Fruit fly (Drosophila melanogaster) whole organism, embryonic: Measurements from ENCODE around the gene IFT43.

Experiments used
- Atf6 ChIP-seq: fragments of 200-800 bp; sonication (Bioruptor generic); IDR thresholded peaks from 2 replicates; pipeline ENCODE4 v1.3.6; 2022; ENCODE audit warnings: missing biosample characterization, missing genetic modification characterization
- CG10321 ChIP-seq: fragments of 200-800 bp; sonication (Bioruptor generic); IDR thresholded peaks from 2 replicates; pipeline ENCODE4 v1.3.6; 2022; ENCODE audit warnings: missing biosample characterization, missing genetic modification characterization
- CG10462 ChIP-seq: fragments of 200-800 bp; sonication (Bioruptor generic); optimal IDR thresholded peaks from 2 replicates; lab custom pipeline; 2016; ENCODE audit warnings: missing biosample characterization, missing genetic modification characterization
- CG10565 ChIP-seq: fragments of 200-800 bp; sonication (Bioruptor generic); optimal IDR thresholded peaks from 3 replicates; lab custom pipeline; 2016; ENCODE audit warnings: missing biosample characterization, mild to moderate bottlenecking, missing genetic modification characterization
- CG12104 ChIP-seq: fragments of 200-800 bp; sonication (Bioruptor generic); optimal IDR thresholded peaks from 3 replicates; lab custom pipeline; 2016; ENCODE audit warnings: missing biosample characterization, missing genetic modification characterization
- CG13287 ChIP-seq: fragments of 200-800 bp; sonication (Bioruptor generic); IDR thresholded peaks from 2 replicates; pipeline ENCODE4 v1.3.6; 2022; ENCODE audit warnings: missing biosample characterization, missing genetic modification characterization; ENCODE audit not compliant: partially characterized antibody
- CG13624 ChIP-seq: fragments of 200-800 bp; sonication (Bioruptor generic); optimal IDR thresholded peaks from 2 replicates; lab custom pipeline; 2016; ENCODE audit warnings: missing biosample characterization, missing genetic modification characterization
- CG15696 ChIP-seq: fragments of 200-800 bp; sonication (Bioruptor generic); optimal IDR thresholded peaks from 2 replicates; lab custom pipeline; 2019; ENCODE audit warnings: missing biosample characterization, mild to moderate bottlenecking, missing genetic modification characterization, moderate library complexity
- CG16813 ChIP-seq: fragments of 200-800 bp; sonication (Bioruptor generic); IDR thresholded peaks from 3 replicates; pipeline ENCODE4 v1.3.6; 2022; ENCODE audit warnings: missing biosample characterization, missing genetic modification characterization; ENCODE audit not compliant: partially characterized antibody
- CG17385 ChIP-seq: fragments of 200-800 bp; sonication (Bioruptor generic); optimal IDR thresholded peaks from 3 replicates; lab custom pipeline; 2018; ENCODE audit warnings: missing biosample characterization, mild to moderate bottlenecking, missing genetic modification characterization
- CG17612 ChIP-seq: fragments of 200-800 bp; sonication (Bioruptor generic); IDR thresholded peaks from 2 replicates; pipeline ENCODE4 v1.3.6; 2022; ENCODE audit warnings: missing biosample characterization, missing genetic modification characterization
- CG1792 ChIP-seq: fragments of 200-800 bp; sonication (Bioruptor generic); optimal IDR thresholded peaks from 2 replicates; lab custom pipeline; 2016; ENCODE audit warnings: missing biosample characterization, missing genetic modification characterization
- CG2116 ChIP-seq: fragments of 200-800 bp; sonication (Bioruptor generic); optimal IDR thresholded peaks from 3 replicates; lab custom pipeline; 2018; ENCODE audit warnings: missing biosample characterization, mild to moderate bottlenecking, missing genetic modification characterization
- CG30403 ChIP-seq: fragments of 200-800 bp; sonication (Bioruptor generic); optimal IDR thresholded peaks from 3 replicates; lab custom pipeline; 2016; ENCODE audit warnings: missing biosample characterization, missing genetic modification characterization
- CG31365 ChIP-seq: fragments of 200-800 bp; sonication (Bioruptor generic); optimal IDR thresholded peaks from 2 replicates; lab custom pipeline; 2018; ENCODE audit warnings: missing biosample characterization, mild to moderate bottlenecking, missing genetic modification characterization
- CG7963 ChIP-seq: fragments of 200-800 bp; sonication (Bioruptor generic); IDR thresholded peaks from 3 replicates; pipeline ENCODE4 v1.3.6; 2022; ENCODE audit warnings: missing biosample characterization, missing genetic modification characterization; ENCODE audit not compliant: partially characterized antibody
- CG9797 ChIP-seq: fragments of 200-800 bp; sonication (Bioruptor generic); optimal IDR thresholded peaks from 3 replicates; lab custom pipeline; 2018; ENCODE audit warnings: missing biosample characterization, mild to moderate bottlenecking, missing genetic modification characterization
- Dll ChIP-seq: fragments of 200-800 bp; sonication (Bioruptor generic); IDR thresholded peaks from 4 replicates; pipeline ENCODE4 v1.3.6; 2022; ENCODE audit warnings: missing biosample characterization, missing genetic modification characterization; ENCODE audit not compliant: partially characterized antibody
- HLH4C ChIP-seq: fragments of 200-800 bp; sonication (Bioruptor generic); IDR thresholded peaks from 3 replicates; pipeline ENCODE4 v1.3.6; 2022; ENCODE audit warnings: missing biosample characterization, missing genetic modification characterization; ENCODE audit not compliant: partially characterized antibody
- HmgD ChIP-seq: fragments of 200-800 bp; sonication (Bioruptor generic); optimal IDR thresholded peaks from 3 replicates; lab custom pipeline; 2016; ENCODE audit warnings: missing biosample characterization, missing genetic modification characterization
- Lhr ChIP-seq: fragments of 200-800 bp; sonication (Bioruptor generic); optimal IDR thresholded peaks from 3 replicates; lab custom pipeline; 2017; ENCODE audit warnings: mild to moderate bottlenecking, missing biosample characterization, missing genetic modification reagents, missing genetic modification characterization
- MBD-R2 ChIP-seq: fragments of 200-800 bp; sonication (Bioruptor generic); IDR thresholded peaks from 2 replicates; pipeline ENCODE4 v1.3.6; 2022; ENCODE audit warnings: missing biosample characterization, missing genetic modification characterization
- Neu2 ChIP-seq: fragments of 200-800 bp; sonication (Bioruptor generic); optimal IDR thresholded peaks from 3 replicates; lab custom pipeline; 2016; ENCODE audit warnings: missing biosample characterization, missing genetic modification characterization, borderline replicate concordance
- Nf-YB ChIP-seq: fragments of 200-800 bp; sonication (Bioruptor generic); optimal IDR thresholded peaks from 3 replicates; lab custom pipeline; 2019; ENCODE audit warnings: missing biosample characterization, mild to moderate bottlenecking, missing genetic modification characterization, moderate library complexity
- Oaz ChIP-seq: fragments of 200-800 bp; sonication (Bioruptor generic); IDR thresholded peaks from 2 replicates; pipeline ENCODE4 v1.3.6; 2022; ENCODE audit warnings: missing biosample characterization, missing genetic modification characterization
- Opbp ChIP-seq: fragments of 200-800 bp; sonication (Bioruptor generic); IDR thresholded peaks from 3 replicates; pipeline ENCODE4 v1.3.6; 2022; ENCODE audit warnings: missing biosample characterization, missing genetic modification characterization; ENCODE audit not compliant: partially characterized antibody
- Rfx ChIP-seq: fragments of 200-800 bp; sonication (Bioruptor generic); IDR thresholded peaks from 2 replicates; pipeline ENCODE4 v1.3.6; 2022; ENCODE audit warnings: missing biosample characterization, missing genetic modification characterization
- Scr ChIP-seq: fragments of 200-800 bp; sonication (Bioruptor generic); IDR thresholded peaks from 2 replicates; pipeline ENCODE4 v1.3.6; 2022; ENCODE audit warnings: missing biosample characterization, missing genetic modification characterization; ENCODE audit not compliant: partially characterized antibody
- Sox100B ChIP-seq: fragments of 200-800 bp; sonication (Bioruptor generic); optimal IDR thresholded peaks from 3 replicates; lab custom pipeline; 2018; ENCODE audit warnings: missing biosample characterization, mild to moderate bottlenecking, missing genetic modification characterization
- Xrp1 ChIP-seq: fragments of 200-800 bp; sonication (Bioruptor generic); IDR thresholded peaks from 2 replicates; pipeline ENCODE4 v1.3.6; 2022; ENCODE audit warnings: missing biosample characterization, missing genetic modification characterization
- ab ChIP-seq: fragments of 200-800 bp; sonication (Bioruptor generic); optimal IDR thresholded peaks from 2 replicates; lab custom pipeline; 2016; ENCODE audit warnings: missing biosample characterization, missing genetic modification characterization
- dati ChIP-seq: fragments of 200-800 bp; sonication (Bioruptor generic); IDR thresholded peaks from 2 replicates; pipeline ENCODE4 v1.3.6; 2022; ENCODE audit warnings: missing biosample characterization, missing genetic modification characterization
- gfzf ChIP-seq: fragments of 200-800 bp; sonication (Bioruptor generic); optimal IDR thresholded peaks from 2 replicates; lab custom pipeline; 2016; ENCODE audit warnings: missing biosample characterization, mild to moderate bottlenecking, missing genetic modification characterization, moderate library complexity
- hb ChIP-seq: fragments of 200-800 bp; sonication (Bioruptor generic); IDR thresholded peaks from 3 replicates; pipeline ENCODE4 v1.3.6; 2022; ENCODE audit warnings: missing biosample characterization, missing genetic modification characterization; ENCODE audit not compliant: partially characterized antibody
- kah ChIP-seq: fragments of 200-800 bp; sonication (Bioruptor generic); optimal IDR thresholded peaks from 2 replicates; lab custom pipeline; 2018; ENCODE audit warnings: missing biosample characterization, mild to moderate bottlenecking, missing genetic modification characterization
- lbe ChIP-seq: fragments of 200-800 bp; sonication (Bioruptor generic); optimal IDR thresholded peaks from 2 replicates; lab custom pipeline; 2016; ENCODE audit warnings: missing biosample characterization, mild to moderate bottlenecking, missing genetic modification characterization
- mld ChIP-seq: fragments of 200-800 bp; sonication (Bioruptor generic); IDR thresholded peaks from 3 replicates; pipeline ENCODE4 v1.3.6; 2022; ENCODE audit warnings: missing biosample characterization, missing genetic modification characterization; ENCODE audit not compliant: partially characterized antibody
- nerfin-2 ChIP-seq: fragments of 200-800 bp; sonication (Bioruptor generic); IDR thresholded peaks from 2 replicates; pipeline ENCODE4 v1.3.6; 2022; ENCODE audit warnings: missing biosample characterization, missing genetic modification characterization; ENCODE audit not compliant: partially characterized antibody
- nmo ChIP-seq: fragments of 200-800 bp; sonication (Bioruptor generic); optimal IDR thresholded peaks from 2 replicates; lab custom pipeline; 2018; ENCODE audit warnings: missing biosample characterization, mild to moderate bottlenecking, missing genetic modification characterization, moderate library complexity
- pho ChIP-seq: fragments of 200-800 bp; sonication (Bioruptor generic); optimal IDR thresholded peaks from 2 replicates; lab custom pipeline; 2016; ENCODE audit warnings: missing biosample characterization, missing genetic modification characterization
- row ChIP-seq: fragments of 200-800 bp; sonication (Bioruptor generic); IDR thresholded peaks from 3 replicates; pipeline ENCODE4 v1.3.6; 2022; ENCODE audit warnings: missing biosample characterization, missing genetic modification characterization
- scrt ChIP-seq: fragments of 200-800 bp; sonication (Bioruptor generic); optimal IDR thresholded peaks from 2 replicates; lab custom pipeline; 2018; ENCODE audit warnings: missing biosample characterization, mild to moderate bottlenecking, missing genetic modification characterization, moderate library complexity
- slou ChIP-seq: fragments of 200-800 bp; sonication (Bioruptor generic); optimal IDR thresholded peaks from 3 replicates; lab custom pipeline; 2016; ENCODE audit warnings: missing biosample characterization, missing genetic modification characterization
- trem ChIP-seq: fragments of 200-800 bp; optimal IDR thresholded peaks from 3 replicates; lab custom pipeline; 2019; ENCODE audit warnings: missing biosample characterization, mild to moderate bottlenecking, missing genetic modification characterization, moderate library complexity
- vnd ChIP-seq: fragments of 200-800 bp; sonication (Bioruptor generic); IDR thresholded peaks from 3 replicates; pipeline ENCODE4 v1.3.6; 2022; ENCODE audit warnings: missing biosample characterization, missing genetic modification characterization; ENCODE audit not compliant: partially characterized antibody
- zen ChIP-seq: fragments of 200-800 bp; sonication (Bioruptor generic); optimal IDR thresholded peaks from 3 replicates; lab custom pipeline; 2018; ENCODE audit warnings: missing biosample characterization, mild to moderate bottlenecking, missing genetic modification characterization, moderate library complexity
- zen2 ChIP-seq: fragments of 200-800 bp; sonication (Bioruptor generic); IDR thresholded peaks from 3 replicates; pipeline ENCODE4 v1.3.6; 2022; ENCODE audit warnings: missing biosample characterization, missing genetic modification characterization; ENCODE audit not compliant: partially characterized antibody
- zfh1 ChIP-seq: fragments of 200-800 bp; sonication (Bioruptor generic); IDR thresholded peaks from 3 replicates; pipeline ENCODE4 v1.3.6; 2022; ENCODE audit warnings: missing biosample characterization, missing genetic modification characterization

The IFT43 gene

DNA sequence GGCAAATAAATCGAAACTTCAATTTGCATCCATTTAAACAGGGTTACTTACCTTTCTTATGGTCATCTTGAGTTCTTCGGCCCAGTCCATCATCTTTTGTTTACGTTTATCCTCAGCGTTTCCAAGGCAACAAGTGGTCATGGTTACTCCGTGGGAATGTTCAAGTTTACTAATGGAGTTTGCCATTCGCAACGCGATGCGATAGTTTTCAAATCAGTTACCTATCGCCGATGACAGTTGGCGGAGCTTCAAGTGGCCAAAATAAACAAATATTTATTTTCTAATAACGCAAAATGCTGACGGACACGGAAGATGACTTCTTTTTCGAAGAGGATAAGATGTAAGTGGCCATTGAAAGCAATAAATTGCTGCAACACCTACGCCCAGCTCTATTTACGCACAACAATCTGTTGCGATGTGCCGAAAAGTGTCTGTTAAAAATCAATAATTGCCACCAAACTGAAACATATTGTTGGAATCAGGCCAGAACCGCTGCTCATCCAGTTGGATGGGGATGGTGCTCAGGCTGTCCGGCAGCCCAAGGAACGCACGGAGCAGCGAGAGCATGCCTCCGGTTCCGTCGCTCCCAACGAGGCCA, at the start of gene IFT43, which contains the start of gene PICK1 (continued):
- TF ChIP-seq CG1792 (GFP tag; lab: Kevin White, UChicago) (no peak), CG16813 (GFP tag; lab: Robert Waterston, UW) (peak; percentile 72), trem (peak; percentile 54), CG15696 (tag; lab: Kevin White, UChicago) (no peak), CG17612 (GFP tag; lab: Robert Waterston, UW) (no peak), scrt (GFP tag; lab: Kevin White, UChicago) (peak; percentile 96), ab (GFP tag; lab: Kevin White, UChicago) (no peak), Dll (GFP tag; lab: Robert Waterston, UW) (peak; percentile 83), vnd (peak; percentile 77), zen2 (GFP tag; lab: Robert Waterston, UW) (peak; percentile 78), Nf-YB (GFP tag; lab: Kevin White, UChicago) (no peak), CG31365 (tag; lab: Kevin White, UChicago) (no peak), CG2116 (GFP tag; lab: Kevin White, UChicago) (no peak), Opbp (GFP tag; lab: Robert Waterston, UW) (peak; percentile 81; the same call in 2 of the 3 replicates), CG13624 (GFP tag; lab: Kevin White, UChicago) (no peak), Neu2 (GFP tag; lab: Kevin White, UChicago) (peak; percentile 32), Oaz (GFP tag; lab: Robert Waterston, UW) (no peak), hb (peak; percentile 72; the same call in 2 of the 3 replicates), Atf6 (GFP tag; lab: Robert Waterston, UW) (no peak), zfh1 (GFP tag; lab: Robert Waterston, UW) (0 out of 3 replicates have a peak, but pooled peaks have one; percentile 11), Sox100B (GFP tag; lab: Kevin White, UChicago) (no peak), kah (GFP tag; lab: Kevin White, UChicago) (peak; percentile 99), CG12104 (GFP tag; lab: Kevin White, UChicago) (no peak), HLH4C (GFP tag; lab: Robert Waterston, UW) (peak; percentile 77), nmo (peak; percentile 1), MBD-R2 (peak; percentile 94), dati (no peak), CG10321 (GFP tag; lab: Robert Waterston, UW) (no peak), Xrp1 (GFP tag; lab: Robert Waterston, UW) (peak; percentile 7; the same call in 1 of the 2 replicates), nerfin-2 (GFP tag; lab: Robert Waterston, UW) (peak; percentile 59; the same call in 1 of the 2 replicates), CG9797 (GFP tag; lab: Kevin White, UChicago) (peak; percentile 40), CG13287 (peak; percentile 84), CG7963 (GFP tag; lab: Robert Waterston, UW) (peak; percentile 69; the same call in 2 of the 3 replicates), Rfx (GFP tag; lab: Robert Waterston, UW) (peak; percentile 89), Lhr (peak; percentile 2), row (peak; percentile 35; the same call in 1 of the 3 replicates), Scr (GFP tag; lab: Robert Waterston, UW) (peak; percentile 81), CG10462 (GFP tag; lab: Kevin White, UChicago) (no peak), lbe (GFP tag; lab: Kevin White, UChicago) (no peak), slou (no peak), CG17385 (GFP tag; lab: Kevin White, UChicago) (no peak), CG30403 (no peak), gfzf (GFP tag; lab: Kevin White, UChicago) (peak; percentile 48), pho (GFP tag; lab: Kevin White, UChicago) (no peak), CG10565 (GFP tag; lab: Kevin White, UChicago) (no peak), zen (tag; lab: Kevin White, UChicago) (peak; percentile 54), HmgD (no peak), mld (GFP tag; lab: Robert Waterston, UW) (peak; percentile 80; the same call in 2 of the 3 replicates)
